Worm (Caenorhabditis elegans) whole organism, early embryonic: ENCODE data around the gene cct-2.

ENCODE experiments used
- B0310.2 ChIP-seq: sonication (generic microtip); optimal IDR thresholded peaks from 2 replicates; lab custom pipeline; 2016; ENCODE audit warnings: mild to moderate bottlenecking, missing genetic modification characterization, missing compliant biosample characterization
- F13C5.2 ChIP-seq: sonication (generic microtip); optimal IDR thresholded peaks from 2 replicates; lab custom pipeline; 2017; ENCODE audit warnings: mild to moderate bottlenecking, missing genetic modification characterization, inconsistent platforms, missing compliant biosample characterization
- aly-1 ChIP-seq: sonication (generic microtip); optimal IDR thresholded peaks from 2 replicates; lab custom pipeline; 2016; ENCODE audit warnings: missing genetic modification characterization, missing compliant biosample characterization
- ama-1 ChIP-seq: fragments of 150-350 bp; optimal IDR thresholded peaks from 2 replicates; lab custom pipeline; 2014
- ceh-13 ChIP-seq: fragments of 200-800 bp; sonication (Bioruptor generic); optimal IDR thresholded peaks from 2 replicates; lab custom pipeline; 2018; ENCODE audit warnings: mild to moderate bottlenecking, missing genetic modification characterization, missing compliant biosample characterization
- ceh-36 ChIP-seq: sonication (generic microtip); optimal IDR thresholded peaks from 2 replicates; lab custom pipeline; 2016; ENCODE audit warnings: missing genetic modification characterization, inconsistent platforms, missing compliant biosample characterization
- ets-7 ChIP-seq: sonication (generic microtip); optimal IDR thresholded peaks from 2 replicates; lab custom pipeline; 2016; ENCODE audit warnings: missing genotype, missing genetic modification characterization, missing compliant biosample characterization
- flt-1 ChIP-seq: fragments of 200-800 bp; sonication (Bioruptor generic); IDR thresholded peaks from 2 replicates; pipeline ENCODE4 v1.3.6; 2022; ENCODE audit warnings: missing genetic modification characterization, missing compliant biosample characterization
- hmbx-1 ChIP-seq: sonication (generic microtip); optimal IDR thresholded peaks from 2 replicates; lab custom pipeline; 2016; ENCODE audit warnings: mild to moderate bottlenecking, missing genetic modification characterization, missing compliant biosample characterization
- hmg-4 ChIP-seq: fragments of 200-800 bp; sonication (Bioruptor generic); optimal IDR thresholded peaks from 2 replicates; lab custom pipeline; 2018; ENCODE audit warnings: mild to moderate bottlenecking, missing genetic modification characterization, missing compliant biosample characterization
- hnd-1 ChIP-seq: sonication (generic microtip); optimal IDR thresholded peaks from 2 replicates; lab custom pipeline; 2016; ENCODE audit warnings: missing genetic modification characterization, missing compliant biosample characterization
- pes-1 ChIP-seq: fragments of 200-800 bp; sonication (Bioruptor generic); IDR thresholded peaks from 2 replicates; pipeline ENCODE4 v1.3.6; 2022; ENCODE audit warnings: missing genetic modification reagents, missing genetic modification characterization, missing compliant biosample characterization
- scrt-1 ChIP-seq: fragments of 200-800 bp; sonication (Bioruptor generic); IDR thresholded peaks from 2 replicates; pipeline ENCODE4 v1.3.6; 2022; ENCODE audit warnings: missing genetic modification characterization, missing compliant biosample characterization
- sea-1 ChIP-seq: fragments of 200-800 bp; sonication (Bioruptor generic); conservative IDR thresholded peaks from 2 replicates; pipeline ENCODE4 v1.3.6; 2022; ENCODE audit warnings: missing genetic modification characterization, missing compliant biosample characterization
- tbx-11 ChIP-seq: fragments of 200-800 bp; sonication (Bioruptor generic); IDR thresholded peaks from 2 replicates; pipeline ENCODE4 v1.3.6; 2022; ENCODE audit warnings: missing genetic modification characterization, missing compliant biosample characterization
- tbx-37 ChIP-seq: fragments of 200-800 bp; sonication (Bioruptor generic); conservative IDR thresholded peaks from 2 replicates; pipeline ENCODE4 v1.3.6; 2022; ENCODE audit warnings: missing genetic modification reagents, missing genetic modification characterization, missing compliant biosample characterization
- tra-4 ChIP-seq: sonication (generic microtip); optimal IDR thresholded peaks from 2 replicates; lab custom pipeline; 2017; ENCODE audit warnings: missing genetic modification characterization, missing compliant biosample characterization

cct-2 gene

DNA sequence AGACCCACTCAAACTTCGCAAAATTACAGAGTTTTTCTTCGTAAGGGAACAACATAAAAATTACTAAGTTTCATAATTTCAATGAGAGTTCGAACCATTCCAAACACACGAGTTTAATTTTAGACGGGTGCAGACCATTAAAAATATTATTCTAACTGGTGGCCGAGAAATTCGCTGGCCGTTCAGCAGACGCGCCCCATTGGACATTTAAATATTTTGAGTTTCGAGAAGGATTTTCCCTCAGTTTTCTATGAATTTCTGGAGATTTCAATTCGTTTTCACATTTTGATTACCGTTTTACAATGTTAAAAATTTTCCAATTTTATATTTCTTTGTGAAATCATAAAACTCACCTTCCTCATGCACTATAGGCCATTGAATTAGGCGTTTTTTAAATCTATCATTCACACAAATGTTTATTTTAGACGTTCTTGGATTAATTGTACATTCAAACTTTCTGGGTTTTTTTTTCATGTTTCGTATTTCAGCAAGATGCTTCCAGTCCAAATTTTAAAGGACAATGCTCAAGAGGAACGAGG lies at the start of gene cct-2:
cct-2 (plus strand) TSS at position 489 of the 539 bp plus-strand sequence.
- TF ChIP-seq ets-7 (tag; lab: Kevin White, UChicago) (peak; percentile 25), tbx-11 (GFP tag; lab: Robert Waterston, UW) (no peak), hmg-4 (no peak), flt-1 (peak; percentile 52; the same call in 1 of the 2 replicates), scrt-1 (GFP tag; lab: Robert Waterston, UW) (no peak)

DNA sequence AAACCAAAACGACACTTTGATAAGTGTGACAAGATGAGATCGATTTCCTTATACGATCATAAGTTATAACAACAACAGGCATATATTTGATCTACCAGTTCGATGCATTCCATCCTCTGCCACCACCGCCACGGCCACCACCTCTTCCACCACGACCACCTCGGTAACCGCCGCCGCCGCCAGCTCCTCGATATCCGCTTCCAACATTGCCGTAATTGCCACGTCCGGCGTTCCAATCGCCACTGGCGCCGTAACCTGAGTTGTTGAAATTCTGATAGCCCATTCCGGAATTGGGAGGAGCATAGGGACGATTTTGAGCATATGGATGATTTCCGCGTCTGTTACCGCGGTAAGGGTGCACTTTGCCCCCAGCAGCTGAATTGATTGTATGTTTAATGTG lies 49.0 kb upstream of the cct-2 start:
- TF ChIP-seq scrt-1 (GFP tag; lab: Robert Waterston, UW) (no peak), hmg-4 (no peak), sea-1 (GFP tag; lab: Robert Waterston, UW) (no peak), tra-4 (tag; lab: Kevin White, UChicago) (no peak), flt-1 (no peak), B0310.2 (tag; lab: Kevin White, UChicago) (no peak), ets-7 (tag; lab: Kevin White, UChicago) (no peak), ama-1 (lab: Kevin White, UChicago) (no peak), aly-1 (no peak), hmbx-1 (tag; lab: Kevin White, UChicago) (no peak), tbx-37 (GFP tag; lab: Robert Waterston, UW) (no peak), pes-1 (GFP tag; lab: Robert Waterston, UW) (no peak), hnd-1 (no peak), tbx-11 (GFP tag; lab: Robert Waterston, UW) (no peak), ceh-13 (GFP tag; lab: Kevin White, UChicago) (no peak), ceh-36 (no peak), F13C5.2 (tag; lab: Kevin White, UChicago) (no peak)

DNA sequence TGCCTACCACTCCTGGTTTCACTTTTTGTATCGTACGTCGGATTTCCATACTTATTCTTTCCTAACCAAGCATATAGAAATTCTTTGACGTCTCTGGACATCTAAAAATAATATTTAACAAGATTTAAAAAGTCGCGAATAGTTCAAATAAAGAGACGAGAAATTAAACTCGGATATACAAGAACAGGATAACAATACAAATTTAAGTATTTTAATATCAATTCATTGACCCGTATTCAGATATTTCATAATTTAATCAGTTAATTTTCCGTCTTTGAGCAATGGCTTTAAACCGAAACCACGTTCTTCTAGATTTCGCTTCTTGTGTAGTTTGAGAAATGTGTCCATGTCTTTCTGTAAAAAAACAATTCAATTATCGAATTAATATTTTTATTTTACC lies 44.0 kb upstream of the cct-2 start, which contains the start of gene rha-1:
rha-1 (minus strand) TSS at position 101 of the 400 bp plus-strand sequence.
- no peak for TF ChIP-seq pes-1 (GFP tag; lab: Robert Waterston, UW)
- TF ChIP-seq ceh-13 (GFP tag; lab: Kevin White, UChicago), result no peak
- no peak for TF ChIP-seq ama-1 (lab: Kevin White, UChicago)
- no peak for TF ChIP-seq ets-7 (tag; lab: Kevin White, UChicago)
- no peak for TF ChIP-seq tbx-11 (GFP tag; lab: Robert Waterston, UW)
- TF ChIP-seq hmg-4, result no peak
- no peak for TF ChIP-seq F13C5.2 (tag; lab: Kevin White, UChicago)
- no peak for TF ChIP-seq scrt-1 (GFP tag; lab: Robert Waterston, UW)
- no peak for TF ChIP-seq tbx-37 (GFP tag; lab: Robert Waterston, UW)
- no peak for TF ChIP-seq hmbx-1 (tag; lab: Kevin White, UChicago)

DNA sequence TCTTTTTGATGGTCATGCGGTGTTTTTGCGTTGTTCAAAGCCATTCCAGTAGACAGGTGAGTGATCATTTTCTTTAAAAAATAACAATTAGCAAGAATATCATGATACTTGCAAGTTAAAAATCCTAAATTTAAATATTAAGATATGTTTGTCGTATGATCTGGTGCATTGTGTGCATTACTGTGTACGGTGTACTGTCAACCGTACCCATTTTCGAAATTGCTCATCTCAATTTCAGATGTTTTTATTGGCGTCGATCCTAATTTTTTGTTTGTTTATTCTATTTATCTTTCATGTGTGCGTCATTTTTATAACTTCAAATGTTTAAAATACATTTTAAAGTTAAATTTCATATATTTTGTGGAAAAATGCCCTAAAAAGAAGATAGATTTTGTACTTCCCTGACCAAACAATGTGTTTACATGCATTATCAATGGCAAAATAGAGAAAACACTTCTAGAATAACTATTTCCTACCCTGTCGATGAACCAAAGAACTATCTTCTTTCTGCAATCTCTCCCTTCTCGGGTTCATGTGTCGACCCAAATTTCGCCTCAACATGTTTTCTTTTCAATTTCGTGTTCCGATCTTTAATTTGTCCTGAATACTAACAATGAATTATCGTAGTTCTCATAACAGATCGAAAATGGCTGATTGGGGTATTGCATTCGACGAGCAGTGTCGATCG lies 43.1 kb upstream of the cct-2 start, which contains the start of the genes T07D4.5 and ddx-19:
T07D4.5 (minus strand) TSS at position 71 of the 688 bp plus-strand sequence.
ddx-19 (plus strand) TSS at position 638 of the 688 bp plus-strand sequence.
- TF ChIP-seq tbx-11 (GFP tag; lab: Robert Waterston, UW) (no peak), flt-1 (no peak), tbx-37 (GFP tag; lab: Robert Waterston, UW) (no peak), F13C5.2 (tag; lab: Kevin White, UChicago) (no peak), ceh-36 (no peak), B0310.2 (tag; lab: Kevin White, UChicago) (no peak), ceh-13 (GFP tag; lab: Kevin White, UChicago) (no peak), aly-1 (no peak), pes-1 (GFP tag; lab: Robert Waterston, UW) (no peak), hmbx-1 (tag; lab: Kevin White, UChicago) (no peak), tra-4 (tag; lab: Kevin White, UChicago) (no peak), ama-1 (lab: Kevin White, UChicago) (no peak), hnd-1 (no peak), scrt-1 (GFP tag; lab: Robert Waterston, UW) (no peak), ets-7 (tag; lab: Kevin White, UChicago) (no peak), sea-1 (GFP tag; lab: Robert Waterston, UW) (no peak), hmg-4 (no peak)

DNA sequence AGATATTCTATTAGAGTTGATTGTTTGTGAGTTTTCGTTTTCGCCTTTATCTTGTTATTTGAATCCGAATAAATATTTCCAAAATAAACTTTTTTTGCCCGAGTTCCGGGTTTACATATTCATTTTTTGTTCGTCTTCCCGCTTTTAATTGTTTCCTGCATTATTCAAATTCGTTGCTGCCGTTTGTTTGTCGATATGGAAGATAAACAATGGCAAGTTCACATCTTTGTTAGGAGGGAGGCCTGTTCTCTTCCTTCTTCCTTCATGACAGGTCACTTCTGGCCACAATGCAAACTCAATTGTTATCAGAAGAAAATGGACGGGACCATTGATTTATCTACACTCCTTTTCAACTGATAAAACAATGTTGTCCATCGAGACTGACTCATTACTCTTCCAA lies 38.0 kb upstream of the cct-2 start:
- TF ChIP-seq sea-1 (GFP tag; lab: Robert Waterston, UW), result no peak

DNA sequence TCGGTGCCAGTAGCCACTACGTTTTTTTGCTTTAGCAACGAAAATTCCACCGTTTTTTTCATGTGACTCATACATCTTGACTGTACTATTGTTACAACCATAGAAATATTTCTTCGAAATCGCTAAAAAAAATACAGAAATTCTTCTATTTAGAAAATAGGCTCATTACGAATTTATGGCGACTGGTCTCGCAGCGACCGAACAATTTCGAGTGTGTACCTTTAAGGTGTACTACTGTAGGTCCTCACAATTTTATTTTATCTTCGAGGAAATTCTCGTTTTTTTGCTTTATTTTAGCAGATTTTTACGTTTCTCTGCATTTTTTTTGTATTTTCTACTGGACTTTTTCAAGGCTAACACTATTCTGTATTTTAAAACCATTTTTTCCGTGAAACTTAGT lies 37.5 kb upstream of the cct-2 start:
- TF ChIP-seq sea-1 (GFP tag; lab: Robert Waterston, UW) (no peak), aly-1 (no peak), hmg-4 (no peak), ets-7 (tag; lab: Kevin White, UChicago) (no peak), scrt-1 (GFP tag; lab: Robert Waterston, UW) (no peak), pes-1 (GFP tag; lab: Robert Waterston, UW) (no peak)

DNA sequence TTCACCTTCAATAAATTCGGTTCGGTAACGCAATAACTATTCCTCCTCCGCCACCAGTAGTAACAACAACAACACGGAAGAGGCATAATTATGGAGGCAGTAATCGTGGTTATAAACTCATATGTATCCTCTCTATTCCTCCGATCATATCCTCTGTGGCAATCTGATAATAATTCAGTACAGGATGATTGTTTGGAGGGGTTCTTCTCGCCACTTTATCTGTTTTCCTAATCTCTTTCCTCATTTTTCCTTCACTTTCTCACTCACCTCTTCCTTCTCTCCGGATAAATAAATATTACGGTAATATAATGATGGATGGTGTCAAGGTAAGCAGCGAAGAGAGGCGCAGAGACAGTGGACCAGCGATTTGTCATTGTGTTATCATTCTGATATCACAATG lies 37.0 kb upstream of the cct-2 start:
- TF ChIP-seq tbx-11 (GFP tag; lab: Robert Waterston, UW) (no peak), ama-1 (lab: Kevin White, UChicago) (no peak), hmbx-1 (tag; lab: Kevin White, UChicago) (no peak), hmg-4 (no peak), F13C5.2 (tag; lab: Kevin White, UChicago) (no peak), tra-4 (tag; lab: Kevin White, UChicago) (no peak), sea-1 (GFP tag; lab: Robert Waterston, UW) (no peak), aly-1 (no peak), hnd-1 (no peak), scrt-1 (GFP tag; lab: Robert Waterston, UW) (no peak), pes-1 (GFP tag; lab: Robert Waterston, UW) (no peak), ets-7 (tag; lab: Kevin White, UChicago) (no peak), B0310.2 (tag; lab: Kevin White, UChicago) (no peak), ceh-13 (GFP tag; lab: Kevin White, UChicago) (no peak), ceh-36 (no peak)
